Worm (Caenorhabditis elegans) whole organism, L4 larva: ENCODE measurements around the gene W10G11.1.

ENCODE experiments used
- F10B5.3 ChIP-seq: sonication (generic microtip); optimal IDR thresholded peaks from 2 replicates; lab custom pipeline; 2016; ENCODE audit warnings: mild to moderate bottlenecking, missing genetic modification characterization, missing compliant biosample characterization
- F26F4.8 ChIP-seq: fragments of 200-800 bp; sonication (Bioruptor generic); conservative IDR thresholded peaks from 2 replicates; pipeline ENCODE4 v1.3.6; 2022; ENCODE audit warnings: missing genetic modification characterization, missing compliant biosample characterization
- F44E2.7 ChIP-seq: fragments of 200-800 bp; sonication (Bioruptor generic); IDR thresholded peaks from 2 replicates; pipeline ENCODE4 v2.1.2; 2022; ENCODE audit warnings: missing genetic modification characterization, missing compliant biosample characterization
- T20F7.1 ChIP-seq: fragments of 200-800 bp; sonication (Bioruptor generic); optimal IDR thresholded peaks from 2 replicates; lab custom pipeline; 2018; ENCODE audit warnings: mild to moderate bottlenecking, missing genetic modification characterization, missing compliant biosample characterization
- T26A8.4 ChIP-seq: fragments of 200-800 bp; sonication (Bioruptor generic); IDR thresholded peaks from 2 replicates; pipeline ENCODE4 v1.3.6; 2022; ENCODE audit warnings: missing genetic modification characterization, missing compliant biosample characterization
- Y105C5A.15 ChIP-seq: fragments of 200-800 bp; sonication (Bioruptor generic); IDR thresholded peaks from 2 replicates; pipeline ENCODE4 v1.3.6; 2022; ENCODE audit warnings: missing genetic modification characterization, missing compliant biosample characterization
- Y5F2A.4 ChIP-seq: fragments of 200-800 bp; sonication (Bioruptor generic); optimal IDR thresholded peaks from 2 replicates; lab custom pipeline; 2018; ENCODE audit warnings: mild to moderate bottlenecking, missing genetic modification characterization, missing compliant biosample characterization
- aha-1 ChIP-seq: fragments of 150-350 bp; peaks from one replicate; lab custom pipeline; 2014; ENCODE audit warnings: missing biosample characterization, missing genetic modification characterization
- aly-2 ChIP-seq: sonication (generic microtip); optimal IDR thresholded peaks from 2 replicates; lab custom pipeline; 2018; ENCODE audit warnings: missing biosample characterization, missing genetic modification characterization
- ama-1 ChIP-seq: fragments of 150-350 bp; optimal IDR thresholded peaks from 2 replicates; lab custom pipeline; 2014; ENCODE audit warnings: inconsistent platforms, mixed read lengths
- ceh-28 ChIP-seq: fragments of 150-350 bp; optimal IDR thresholded peaks from 2 replicates; lab custom pipeline; 2014; ENCODE audit warnings: missing biosample characterization, missing genetic modification reagents, missing genetic modification characterization
- ceh-32 ChIP-seq: sonication (generic microtip); optimal IDR thresholded peaks from 2 replicates; lab custom pipeline; 2016; ENCODE audit warnings: mild to moderate bottlenecking, missing genetic modification characterization, missing compliant biosample characterization; ENCODE audit not compliant: poor library complexity
- ceh-62 ChIP-seq: sonication (generic microtip); optimal IDR thresholded peaks from 2 replicates; lab custom pipeline; 2017; ENCODE audit warnings: missing biosample characterization, missing genetic modification characterization
- ces-1 ChIP-seq: fragments of 150-350 bp; sonication (generic microtip); optimal IDR thresholded peaks from 4 replicates; lab custom pipeline; 2014; ENCODE audit warnings: missing biosample characterization, missing genetic modification reagents, missing genetic modification characterization
- cey-2 ChIP-seq: sonication (generic microtip); optimal IDR thresholded peaks from 3 replicates; lab custom pipeline; 2017; ENCODE audit warnings: missing genetic modification characterization, mild to moderate bottlenecking, missing compliant biosample characterization, antibody characterized with exemption, borderline replicate concordance; ENCODE audit not compliant: insufficient read depth
- daf-12 ChIP-seq: fragments of 150-350 bp; optimal IDR thresholded peaks from 2 replicates; lab custom pipeline; 2014; ENCODE audit warnings: missing biosample characterization, missing genetic modification reagents, missing genetic modification characterization
- daf-19 ChIP-seq: fragments of 200-800 bp; sonication (Bioruptor generic); conservative IDR thresholded peaks from 2 replicates; pipeline ENCODE4 v1.3.6; 2022; ENCODE audit warnings: missing genetic modification characterization, missing compliant biosample characterization
- dmd-6 ChIP-seq: fragments of 200-800 bp; sonication (Bioruptor generic); IDR thresholded peaks from 2 replicates; pipeline ENCODE4 v1.3.6; 2022; ENCODE audit warnings: missing genetic modification reagents, missing genetic modification characterization, missing compliant biosample characterization
- dmd-8 ChIP-seq: fragments of 200-800 bp; sonication (Bioruptor generic); IDR thresholded peaks from 2 replicates; pipeline ENCODE4 v1.3.6; 2022; ENCODE audit warnings: missing genetic modification characterization, missing compliant biosample characterization
- dmd-9 ChIP-seq: fragments of 200-800 bp; sonication (Bioruptor generic); IDR thresholded peaks from 2 replicates; pipeline ENCODE4 v1.3.6; 2022; ENCODE audit warnings: missing genetic modification reagents, missing genetic modification characterization, missing compliant biosample characterization
- dpl-1 ChIP-seq: fragments of 150-350 bp; optimal IDR thresholded peaks from 2 replicates; lab custom pipeline; 2014; ENCODE audit warnings: missing biosample characterization, missing genetic modification reagents, missing genetic modification characterization
- duxl-1 ChIP-seq: sonication (generic microtip); optimal IDR thresholded peaks from 2 replicates; lab custom pipeline; 2016; ENCODE audit warnings: mild to moderate bottlenecking, missing genetic modification characterization, moderate library complexity, missing compliant biosample characterization; ENCODE audit not compliant: poor library complexity
- dve-1 ChIP-seq: sonication (generic microtip); optimal IDR thresholded peaks from 2 replicates; lab custom pipeline; 2017; ENCODE audit warnings: antibody characterized with exemption, mild to moderate bottlenecking, missing genetic modification characterization, missing compliant biosample characterization; ENCODE audit not compliant: insufficient read depth
- egl-43 ChIP-seq: fragments of 200-800 bp; sonication (Bioruptor generic); IDR thresholded peaks from 2 replicates; pipeline ENCODE4 v1.3.6; 2022; ENCODE audit warnings: missing genetic modification reagents, missing genetic modification characterization, missing compliant biosample characterization
- fos-1 ChIP-seq: fragments of 150-350 bp; optimal IDR thresholded peaks from 2 replicates; lab custom pipeline; 2014; ENCODE audit warnings: missing biosample characterization, missing genetic modification characterization
- gei-8 ChIP-seq: fragments of 200-800 bp; sonication (Bioruptor generic); optimal IDR thresholded peaks from 2 replicates; lab custom pipeline; 2018; ENCODE audit warnings: mild to moderate bottlenecking, missing genetic modification characterization, missing compliant biosample characterization
- hlh-30 ChIP-seq: sonication (generic microtip); optimal IDR thresholded peaks from 2 replicates; lab custom pipeline; 2017; ENCODE audit warnings: antibody characterized with exemption, mild to moderate bottlenecking, missing genetic modification characterization, missing compliant biosample characterization; ENCODE audit not compliant: insufficient read depth
- hmg-1.1 ChIP-seq: fragments of 200-800 bp; sonication (Bioruptor generic); IDR thresholded peaks from 2 replicates; pipeline ENCODE4 v1.3.6; 2022; ENCODE audit warnings: missing genetic modification reagents, missing genetic modification characterization, missing compliant biosample characterization
- jun-1 ChIP-seq: fragments of 150-350 bp; optimal IDR thresholded peaks from 2 replicates; lab custom pipeline; 2014; ENCODE audit warnings: missing biosample characterization, missing genetic modification reagents, missing genetic modification characterization
- lin-15B ChIP-seq: fragments of 150-350 bp; sonication (generic microtip); optimal IDR thresholded peaks from 3 replicates; lab custom pipeline; 2014; ENCODE audit warnings: missing biosample characterization, missing genetic modification characterization
- lin-38 ChIP-seq: fragments of 200-800 bp; sonication (Bioruptor generic); IDR thresholded peaks from 2 replicates; pipeline ENCODE4 v1.3.6; 2022; ENCODE audit warnings: missing genetic modification reagents, missing genetic modification characterization, missing compliant biosample characterization
- lin-39 ChIP-seq: fragments of 150-350 bp; optimal IDR thresholded peaks from 2 replicates; lab custom pipeline; 2014; ENCODE audit warnings: missing biosample characterization, missing genetic modification reagents, missing genetic modification characterization
- lsy-2 ChIP-seq, 2 experiments: fragments of 150-350 bp in 1 of 2; sonication (generic microtip) in 1 of 2; optimal IDR thresholded peaks; 2 replicates each; lab custom pipeline; 2014 to 2017; ENCODE audit warnings: missing biosample characterization in 2 of 2, missing genetic modification characterization in 2 of 2
- madf-5 ChIP-seq, 2 experiments: fragments of 200-800 bp; sonication (Bioruptor generic); IDR thresholded peaks; 2 replicates each; pipeline ENCODE4 v1.3.6; 2022; ENCODE audit warnings: missing compliant biosample characterization in 2 of 2, missing genetic modification characterization in 2 of 2
- mep-1 ChIP-seq: fragments of 150-350 bp; sonication (generic microtip); optimal IDR thresholded peaks from 3 replicates; lab custom pipeline; 2014; ENCODE audit warnings: missing biosample characterization, missing genetic modification characterization
- mes-2 ChIP-seq: sonication (generic microtip); optimal IDR thresholded peaks from 2 replicates; lab custom pipeline; 2016; ENCODE audit warnings: missing genotype, mild to moderate bottlenecking, missing genetic modification characterization, missing compliant biosample characterization; ENCODE audit not compliant: poor library complexity, severe bottlenecking
- mxl-3 ChIP-seq: fragments of 200-800 bp; sonication (Bioruptor generic); optimal IDR thresholded peaks from 2 replicates; lab custom pipeline; 2018; ENCODE audit warnings: mild to moderate bottlenecking, missing genetic modification characterization, missing compliant biosample characterization
- nhr-10 ChIP-seq: fragments of 150-350 bp; optimal IDR thresholded peaks from 2 replicates; lab custom pipeline; 2014; ENCODE audit warnings: missing biosample characterization, missing genetic modification characterization
- nhr-28 ChIP-seq: fragments of 150-350 bp; optimal IDR thresholded peaks from 2 replicates; lab custom pipeline; 2014; ENCODE audit warnings: missing biosample characterization, missing genetic modification characterization
- nhr-41 ChIP-seq: fragments of 200-800 bp; sonication (Bioruptor generic); IDR thresholded peaks from 2 replicates; pipeline ENCODE4 v1.3.6; 2022; ENCODE audit warnings: missing genetic modification reagents, missing genetic modification characterization, missing compliant biosample characterization
- nhr-42 ChIP-seq: fragments of 200-800 bp; sonication (Bioruptor generic); IDR thresholded peaks from 2 replicates; pipeline ENCODE4 v1.3.6; 2022; ENCODE audit warnings: missing genetic modification characterization, missing compliant biosample characterization
- nhr-6 ChIP-seq: fragments of 150-350 bp; optimal IDR thresholded peaks from 2 replicates; lab custom pipeline; 2014; ENCODE audit warnings: missing biosample characterization, missing genetic modification characterization
- pqm-1 ChIP-seq: sonication (generic microtip); optimal IDR thresholded peaks from 2 replicates; lab custom pipeline; 2017; ENCODE audit warnings: missing biosample characterization, missing genetic modification characterization
- saeg-2 ChIP-seq: fragments of 200-800 bp; sonication (Bioruptor generic); IDR thresholded peaks from 2 replicates; pipeline ENCODE4 v1.3.6; 2022; ENCODE audit warnings: missing genetic modification reagents, missing genetic modification characterization, missing compliant biosample characterization
- skn-1 ChIP-seq: fragments of 150-350 bp; optimal IDR thresholded peaks from 2 replicates; lab custom pipeline; 2014; ENCODE audit warnings: missing biosample characterization, missing genetic modification characterization
- snpc-4 ChIP-seq: fragments of 150-350 bp; optimal IDR thresholded peaks from 2 replicates; lab custom pipeline; 2014; ENCODE audit warnings: missing biosample characterization, missing genetic modification characterization
- spr-3 ChIP-seq: fragments of 200-800 bp; sonication (Bioruptor generic); optimal IDR thresholded peaks from 2 replicates; lab custom pipeline; 2018; ENCODE audit warnings: mild to moderate bottlenecking, missing genetic modification characterization, missing compliant biosample characterization
- unc-130 ChIP-seq: sonication (generic microtip); optimal IDR thresholded peaks from 2 replicates; lab custom pipeline; 2016; ENCODE audit warnings: missing genetic modification reagents, missing genetic modification characterization, missing compliant biosample characterization
- unc-39 ChIP-seq: sonication (generic microtip); optimal IDR thresholded peaks from 2 replicates; lab custom pipeline; 2017; ENCODE audit warnings: missing biosample characterization, missing genetic modification characterization
- vab-7 ChIP-seq: fragments of 200-800 bp; sonication (Bioruptor generic); IDR thresholded peaks from 2 replicates; pipeline ENCODE4 v1.3.6; 2022; ENCODE audit warnings: missing genetic modification reagents, missing genetic modification characterization, missing compliant biosample characterization
- zag-1 ChIP-seq: fragments of 150-350 bp; optimal IDR thresholded peaks from 2 replicates; lab custom pipeline; 2014; ENCODE audit warnings: missing biosample characterization, missing genetic modification characterization
- zfp-2 ChIP-seq: sonication (generic microtip); optimal IDR thresholded peaks from 2 replicates; lab custom pipeline; 2016; ENCODE audit warnings: mild to moderate bottlenecking, missing genetic modification characterization, missing compliant biosample characterization
- zip-11 ChIP-seq: fragments of 200-800 bp; sonication (Bioruptor generic); IDR thresholded peaks from 2 replicates; pipeline ENCODE4 v1.3.6; 2022; ENCODE audit warnings: missing genetic modification characterization, missing compliant biosample characterization

The W10G11.1 gene

DNA sequence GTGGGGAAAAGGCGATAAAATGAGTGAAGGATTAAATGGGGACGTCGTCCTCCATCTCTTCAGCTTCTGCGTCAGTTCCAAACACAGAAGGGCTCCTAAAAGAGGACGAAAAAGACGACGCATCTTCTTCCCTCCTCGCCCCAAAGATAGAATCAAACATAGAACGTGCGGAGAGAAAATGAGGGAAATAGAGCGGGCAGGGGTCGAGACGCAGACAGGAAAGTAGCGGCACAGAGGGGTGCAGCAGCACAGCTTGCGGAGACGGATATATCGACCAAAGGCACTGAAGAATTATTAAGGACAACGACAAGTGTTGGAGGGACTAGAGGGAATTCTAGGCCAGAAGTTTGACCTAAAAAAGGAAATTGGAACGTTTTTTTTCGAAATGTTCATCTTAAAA, 13.2 kb downstream of the W10G11.1 start (continued):
- TF ChIP-seq mes-2 (tag; lab: Kevin White, UChicago) (no peak), nhr-28 (tag; lab: Kevin White, UChicago) (no peak), saeg-2 (GFP tag; lab: Robert Waterston, UW) (no peak), pqm-1 (tag; lab: Kevin White, UChicago) (no peak), Y105C5A.15 (GFP tag; lab: Robert Waterston, UW) (no peak), madf-5 (GFP tag; IDR thresholded peaks at IDR 0.05; lab: Robert Waterston, UW) (no peak), skn-1 (tag; lab: Kevin White, UChicago) (no peak), zag-1 (tag; lab: Kevin White, UChicago) (no peak), daf-12 (tag; lab: Kevin White, UChicago) (no peak), unc-39 (tag; lab: Kevin White, UChicago) (no peak), mep-1 (peak; percentile 37), cey-2 (no peak), F44E2.7 (GFP tag; lab: Robert Waterston, UW) (no peak), F26F4.8 (GFP tag; lab: Robert Waterston, UW) (no peak), fos-1 (tag; lab: Kevin White, UChicago) (no peak), daf-19 (GFP tag; lab: Robert Waterston, UW) (no peak), T20F7.1 (GFP tag; lab: Kevin White, UChicago) (no peak), ceh-28 (no peak), nhr-6 (tag; lab: Kevin White, UChicago) (no peak), ceh-32 (tag; lab: Kevin White, UChicago) (no peak), nhr-42 (GFP tag; lab: Robert Waterston, UW) (no peak), egl-43 (GFP tag; lab: Robert Waterston, UW) (no peak), hmg-1.1 (GFP tag; lab: Robert Waterston, UW) (peak; percentile 63), unc-130 (GFP tag; lab: Kevin White, UChicago) (no peak), snpc-4 (tag; lab: Kevin White, UChicago) (no peak), dmd-8 (GFP tag; lab: Robert Waterston, UW) (no peak), lin-39 (no peak), dmd-9 (no peak), zfp-2 (no peak), ama-1 (lab: Kevin White, UChicago) (no peak), dmd-6 (GFP tag; lab: Robert Waterston, UW) (no peak), T26A8.4 (GFP tag; lab: Robert Waterston, UW) (no peak), aly-2 (tag; lab: Kevin White, UChicago) (no peak), dpl-1 (GFP tag; lab: Kevin White, UChicago) (peak; percentile 8), dve-1 (tag; lab: Kevin White, UChicago) (peak; percentile 33), mxl-3 (GFP tag; lab: Kevin White, UChicago) (no peak), nhr-41 (GFP tag; lab: Robert Waterston, UW) (no peak), hlh-30 (tag; lab: Kevin White, UChicago) (peak; percentile 24), lin-38 (GFP tag; lab: Robert Waterston, UW) (no peak), nhr-10 (tag; lab: Kevin White, UChicago) (no peak), duxl-1 (tag; lab: Kevin White, UChicago) (no peak), Y5F2A.4 (GFP tag; lab: Kevin White, UChicago) (no peak), jun-1 (no peak), ces-1 (GFP tag; lab: Kevin White, UChicago) (no peak), lin-15B (no peak), F10B5.3 (tag; lab: Kevin White, UChicago) (no peak), aha-1 (tag; lab: Kevin White, UChicago) (peak; percentile 88), zip-11 (GFP tag; lab: Robert Waterston, UW) (no peak), ceh-62 (tag; lab: Kevin White, UChicago) (no peak), vab-7 (GFP tag; lab: Robert Waterston, UW) (no peak), lsy-2 (tag; optimal IDR thresholded peaks at IDR 0.05; lab: Kevin White, UChicago) (peak; percentile 7 to 69), gei-8 (GFP tag; lab: Kevin White, UChicago) (no peak), spr-3 (GFP tag; lab: Kevin White, UChicago) (no peak)
